Fruit fly (Drosophila melanogaster): Measurements from ENCODE around the gene CG3246.

CG3246 gene

DNA sequence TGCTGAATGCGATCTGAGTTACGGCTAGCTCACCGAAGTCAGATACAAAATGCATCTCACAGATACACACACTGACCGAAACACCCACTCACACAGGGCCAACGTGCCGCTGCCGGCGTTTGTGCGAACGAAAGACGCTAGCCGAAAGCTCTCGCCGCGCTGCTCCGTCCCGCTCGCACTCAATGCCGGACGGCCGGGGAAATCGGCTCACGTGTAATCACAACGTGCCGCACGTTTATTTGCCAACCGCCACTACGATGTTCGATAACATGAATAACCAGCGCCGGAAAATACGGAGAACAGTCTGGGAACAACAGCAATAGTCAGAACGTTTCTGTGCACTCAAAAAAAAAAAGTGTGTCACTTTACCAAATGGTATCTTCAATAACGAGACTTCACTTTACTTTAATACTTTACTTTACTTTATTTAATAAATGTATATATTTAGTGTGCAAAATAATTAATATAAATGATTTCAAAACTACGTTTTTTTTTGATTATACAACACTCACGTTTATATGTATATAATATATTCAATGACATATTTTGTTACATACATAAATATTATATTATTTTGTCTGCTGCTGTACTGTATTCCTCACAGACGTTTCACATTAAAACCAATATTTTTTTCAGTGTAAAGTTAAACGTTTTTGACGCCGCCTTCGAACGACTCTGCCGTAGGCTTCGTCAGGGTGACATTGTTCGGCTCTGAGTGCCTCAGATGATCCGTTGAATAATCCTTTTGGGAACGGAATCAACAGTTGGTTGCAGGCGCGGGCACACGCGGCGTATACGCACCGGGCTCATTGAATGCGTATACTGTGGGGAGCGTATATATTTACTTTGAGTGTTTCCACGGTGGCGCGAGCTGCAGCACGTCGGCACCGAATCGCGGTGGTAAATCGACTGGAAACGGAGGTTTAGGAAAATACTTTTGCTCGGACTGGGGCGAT is 45.7 kb upstream of the CG3246 start, which contains the start of gene tim (continued):
- TF ChIP-seq Bgb (GFP tag; IDR thresholded peaks at IDR 0.05; ENCODE audit: partially characterized antibody) (peak; percentile 28; the same call in 1 of the 2 replicates), CG6254 (GFP tag; optimal IDR thresholded peaks at IDR 0.05) (peak; percentile 21), br (optimal IDR thresholded peaks at IDR 0.05) (no peak), CG6683 (GFP tag; optimal IDR thresholded peaks at IDR 0.05) (no peak), Ets65A (GFP tag) (peak; percentile 69), ATbp (GFP tag; optimal IDR thresholded peaks at IDR 0.05) (peak; percentile 46), nmo (GFP tag; optimal IDR thresholded peaks at IDR 0.05) (peak; percentile 59), nau (GFP tag; optimal IDR thresholded peaks at IDR 0.05) (no peak), CG33213 (GFP tag; optimal IDR thresholded peaks at IDR 0.05) (no peak), CG2120 (GFP tag; optimal IDR thresholded peaks at IDR 0.05) (no peak), Dad (GFP tag; optimal IDR thresholded peaks at IDR 0.05) (no peak), TFAM (GFP tag; optimal IDR thresholded peaks at IDR 0.05) (no peak), lab (GFP tag; optimal IDR thresholded peaks at IDR 0.05) (peak; percentile 17), toy (GFP tag; IDR thresholded peaks at IDR 0.05) (no peak), CkIIα-i1 (GFP tag; IDR thresholded peaks at IDR 0.05) (no peak), CG17361 (GFP tag; IDR thresholded peaks at IDR 0.05) (peak; percentile 51; the same call in 2 of the 3 replicates), H2.0 (GFP tag; IDR thresholded peaks at IDR 0.05) (no peak), CG6765 (GFP tag; optimal IDR thresholded peaks at IDR 0.05) (no peak), CG14050 (GFP tag; IDR thresholded peaks at IDR 0.05) (no peak), CG1233 (GFP tag; optimal IDR thresholded peaks at IDR 0.05) (no peak), CG8089 (GFP tag; optimal IDR thresholded peaks at IDR 0.05) (no peak), Med (GFP tag) (peak; percentile 29), caup (GFP tag; optimal IDR thresholded peaks at IDR 0.05; ENCODE audit: severe bottlenecking) (no peak), seq (GFP tag; IDR thresholded peaks at IDR 0.05) (peak; percentile 37; the same call in 1 of the 2 replicates), bab2 (GFP tag; optimal IDR thresholded peaks at IDR 0.05) (no peak), NFAT (GFP tag; IDR thresholded peaks at IDR 0.05) (0 out of 2 replicates have a peak, but pooled peaks have one; percentile 16), CG8944 (GFP tag; optimal IDR thresholded peaks at IDR 0.05) (no peak), CG12769 (tag; optimal IDR thresholded peaks at IDR 0.05) (no peak), Dbx (GFP tag; IDR thresholded peaks at IDR 0.05) (0 out of 3 replicates have a peak, but pooled peaks have one; percentile 7), sim (GFP tag; IDR thresholded peaks at IDR 0.05) (no peak), Drgx (GFP tag; IDR thresholded peaks at IDR 0.05) (peak; percentile 13; the same call in 1 of the 2 replicates), CG42726 (GFP tag; IDR thresholded peaks at IDR 0.05; ENCODE audit: partially characterized antibody) (0 out of 2 replicates have a peak, but pooled peaks have one; percentile 24), Chrac-16 (GFP tag; optimal IDR thresholded peaks at IDR 0.05) (no peak), Blimp-1 (GFP tag; optimal IDR thresholded peaks at IDR 0.05) (peak; percentile 50), CG11504 (tag; optimal IDR thresholded peaks at IDR 0.05) (peak; percentile 76), CG5180 (GFP tag; optimal IDR thresholded peaks at IDR 0.05) (no peak), CG14860 (GFP tag; IDR thresholded peaks at IDR 0.05; ENCODE audit: partially characterized antibody) (0 out of 3 replicates have a peak, but pooled peaks have one; percentile 25), tin (GFP tag; optimal IDR thresholded peaks at IDR 0.05) (peak; percentile 5), row (GFP tag; IDR thresholded peaks at IDR 0.05) (peak; percentile 36; the same call in 2 of the 3 replicates), kni (GFP tag; optimal IDR thresholded peaks at IDR 0.05) (no peak), CG5953 (GFP tag; IDR thresholded peaks at IDR 0.05) (no peak), tap (tag; optimal IDR thresholded peaks at IDR 0.05) (no peak), CG1529 (GFP tag; optimal IDR thresholded peaks at IDR 0.05) (no peak), CG13775 (GFP tag; optimal IDR thresholded peaks at IDR 0.05) (peak; percentile 13), ham (GFP tag; IDR thresholded peaks at IDR 0.05) (no peak), Stat92E (GFP tag; optimal IDR thresholded peaks at IDR 0.05) (no peak), inv (GFP tag; IDR thresholded peaks at IDR 0.05; ENCODE audit: partially characterized antibody) (no peak)
